Fruit fly (Drosophila melanogaster) Kc167 (cell line): Measurements from ENCODE around the gene CG7601.

ENCODE experiments used
- Myc ChIP-seq: fragments of >200 bp; optimal IDR thresholded peaks from 2 replicates; lab custom pipeline; 2017; ENCODE audit warnings: missing external identifiers
- h ChIP-seq: fragments of >200 bp; optimal IDR thresholded peaks from 3 replicates; lab custom pipeline; 2018; ENCODE audit warnings: missing external identifiers
- insv ChIP-seq: fragments of >200 bp; optimal IDR thresholded peaks from 3 replicates; lab custom pipeline; 2018; ENCODE audit warnings: missing external identifiers
- psq ChIP-seq: fragments of >200 bp; optimal IDR thresholded peaks from 2 replicates; lab custom pipeline; 2017; ENCODE audit warnings: missing external identifiers
- ttk ChIP-seq: sonication (Bioruptor generic); optimal IDR thresholded peaks from 2 replicates; lab custom pipeline; 2017; ENCODE audit warnings: missing external identifiers

DNA sequence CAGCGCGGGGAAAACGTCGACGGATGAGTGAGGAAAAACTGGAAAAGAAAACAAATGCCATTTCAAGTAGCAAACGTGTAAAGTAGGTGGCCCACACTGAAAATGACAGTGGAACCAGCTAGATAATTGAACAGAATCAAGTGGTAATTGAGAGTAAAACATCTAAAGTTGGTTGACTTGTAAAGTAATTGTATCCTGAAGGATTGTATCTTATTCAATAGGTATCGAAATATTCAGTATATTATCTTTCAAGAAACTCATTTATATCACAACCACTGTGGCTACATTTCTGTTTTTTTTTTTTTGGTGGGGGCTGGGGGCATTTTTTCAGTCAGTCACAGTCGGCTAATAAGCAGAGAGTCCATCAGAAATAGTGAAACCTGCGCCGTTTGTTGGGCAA, 37.3 kb downstream of the CG7601 start:
- TF ChIP-seq psq (lab: Kevin White, UChicago) (no peak), h (no peak), Myc (no peak), insv (no peak), ttk (lab: Kevin White, UChicago) (no peak)
